Fruit fly (Drosophila melanogaster): Measurements from ENCODE around the gene CG14671.

Gene CG14671

DNA sequence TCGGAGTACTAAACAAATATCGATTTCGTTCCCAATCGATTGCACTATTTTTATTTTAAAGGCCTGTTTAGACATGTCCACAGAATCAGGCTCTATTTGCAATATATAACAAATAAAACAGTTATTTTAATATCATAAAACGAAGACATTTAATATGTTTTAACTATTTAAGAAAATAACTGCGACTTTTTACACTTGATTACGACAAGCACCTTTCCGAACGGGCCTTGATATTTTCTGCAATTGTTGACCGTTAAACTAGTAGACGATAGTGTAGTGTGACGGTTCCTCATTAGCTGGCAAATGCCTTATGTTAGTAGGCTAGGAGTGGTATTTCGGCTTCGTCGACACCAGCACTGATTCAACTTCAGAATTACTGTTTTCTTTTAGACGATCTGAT lies 4.0 kb upstream of the CG14671 start, which contains the start of the genes CG2931 and Rheb (continued):
- TF ChIP-seq Elba2 (GFP tag; optimal IDR thresholded peaks at IDR 0.05), result peak; percentile 38
- TF ChIP-seq CG9876 (GFP tag; optimal IDR thresholded peaks at IDR 0.05), result no peak
- no peak for TF ChIP-seq sc (optimal IDR thresholded peaks at IDR 0.05)
- TF ChIP-seq sc (GFP tag; optimal IDR thresholded peaks at IDR 0.05), result no peak
- TF ChIP-seq emc (GFP tag; optimal IDR thresholded peaks at IDR 0.05), result no peak
- TF ChIP-seq salm (tag; optimal IDR thresholded peaks at IDR 0.05), result peak; percentile 16
- TF ChIP-seq row (GFP tag; IDR thresholded peaks at IDR 0.05), result peak; percentile 94
- TF ChIP-seq Myb (GFP tag; optimal IDR thresholded peaks at IDR 0.05), result peak; percentile 92
- TF ChIP-seq sim (GFP tag; IDR thresholded peaks at IDR 0.05), result no peak
- peak; percentile 85 for TF ChIP-seq CG13287 (GFP tag; IDR thresholded peaks at IDR 0.05; ENCODE audit: partially characterized antibody)
- no peak for TF ChIP-seq rib (GFP tag; IDR thresholded peaks at IDR 0.05)
- TF ChIP-seq Sry-β (GFP tag; optimal IDR thresholded peaks at IDR 0.05), result peak; percentile 32
- TF ChIP-seq CG17361 (GFP tag; IDR thresholded peaks at IDR 0.05), result peak; percentile 65; the same call in 1 of the 3 replicates
- TF ChIP-seq CG31365 (tag; optimal IDR thresholded peaks at IDR 0.05), result no peak
- no peak for TF ChIP-seq sr (GFP tag; IDR thresholded peaks at IDR 0.05)
- peak; percentile 67 for TF ChIP-seq tin (GFP tag; optimal IDR thresholded peaks at IDR 0.05)
- no peak for TF ChIP-seq lov (optimal IDR thresholded peaks at IDR 0.05)
- TF ChIP-seq lov (GFP tag; IDR thresholded peaks at IDR 0.05), result peak; percentile 27; the same call in 1 of the 3 replicates
- TF ChIP-seq nerfin-2 (GFP tag; IDR thresholded peaks at IDR 0.05; ENCODE audit: partially characterized antibody), result 0 out of 2 replicates have a peak, but pooled peaks have one; percentile 30
- peak; percentile 73; the same call in 2 of the 3 replicates for TF ChIP-seq Dbx (GFP tag; IDR thresholded peaks at IDR 0.05)
- TF ChIP-seq sd (tag; optimal IDR thresholded peaks at IDR 0.05), result no peak
- peak; percentile 14 for TF ChIP-seq CrebB (tag; optimal IDR thresholded peaks at IDR 0.05)
- TF ChIP-seq CG15696 (tag; optimal IDR thresholded peaks at IDR 0.05), result peak; percentile 53
- no peak for TF ChIP-seq Stat92E (GFP tag; optimal IDR thresholded peaks at IDR 0.05)
- TF ChIP-seq NFAT (GFP tag; IDR thresholded peaks at IDR 0.05), result no peak
- TF ChIP-seq CG9609 (GFP tag; optimal IDR thresholded peaks at IDR 0.05), result no peak
- no peak for TF ChIP-seq CG31388 (GFP tag; optimal IDR thresholded peaks at IDR 0.05)
- TF ChIP-seq CG34376 (GFP tag; optimal IDR thresholded peaks at IDR 0.05), result no peak
- TF ChIP-seq lilli (GFP tag; optimal IDR thresholded peaks at IDR 0.05), result peak; percentile 87
- TF ChIP-seq Antp (GFP tag; optimal IDR thresholded peaks at IDR 0.05), result peak; percentile 28
- peak; percentile 19 for TF ChIP-seq Oli (tag; optimal IDR thresholded peaks at IDR 0.05)
- TF ChIP-seq CG6654 (GFP tag; optimal IDR thresholded peaks at IDR 0.05), result no peak
- peak; percentile 55 for TF ChIP-seq fd3F (GFP tag; optimal IDR thresholded peaks at IDR 0.05)
- 0 out of 3 replicates have a peak, but pooled peaks have one; percentile 12 for TF ChIP-seq CG2199 (GFP tag; IDR thresholded peaks at IDR 0.05)
- TF ChIP-seq schlank (tag; optimal IDR thresholded peaks at IDR 0.05), result no peak
- no peak for TF ChIP-seq CG43689 (GFP tag; IDR thresholded peaks at IDR 0.05)
- TF ChIP-seq Hmr (GFP tag; optimal IDR thresholded peaks at IDR 0.05), result peak; percentile 69
- TF ChIP-seq CG10366 (GFP tag; IDR thresholded peaks at IDR 0.05), result peak; percentile 70
- TF ChIP-seq z (GFP tag; IDR thresholded peaks at IDR 0.05), result no peak
- TF ChIP-seq CG17802 (tag; optimal IDR thresholded peaks at IDR 0.05), result peak; percentile 100
- TF ChIP-seq az2 (GFP tag; optimal IDR thresholded peaks at IDR 0.05), result peak; percentile 72
- TF ChIP-seq CG1024 (GFP tag; IDR thresholded peaks at IDR 0.05), result peak; percentile 82
- TF ChIP-seq YL-1 (GFP tag; optimal IDR thresholded peaks at IDR 0.05), result peak; percentile 87
- TF ChIP-seq Hr3 (GFP tag; optimal IDR thresholded peaks at IDR 0.05), result peak; percentile 63
- TF ChIP-seq slou (GFP tag; optimal IDR thresholded peaks at IDR 0.05), result peak; percentile 62
- no peak for TF ChIP-seq eve (GFP tag; optimal IDR thresholded peaks at IDR 0.05)
- peak; percentile 51; the same call in 1 of the 2 replicates for TF ChIP-seq E2f2 (GFP tag; IDR thresholded peaks at IDR 0.05)
- TF ChIP-seq bsh (GFP tag; optimal IDR thresholded peaks at IDR 0.05), result peak in 1 of 2 experiments; percentile 70
- no peak for TF ChIP-seq luna (GFP tag; optimal IDR thresholded peaks at IDR 0.05)
- TF ChIP-seq CG16779 (GFP tag; IDR thresholded peaks at IDR 0.05), result no peak
- TF ChIP-seq ham (GFP tag; IDR thresholded peaks at IDR 0.05), result no peak
- TF ChIP-seq Dll (GFP tag; IDR thresholded peaks at IDR 0.05; ENCODE audit: partially characterized antibody), result peak; percentile 88
